Fruit fly (Drosophila melanogaster): ENCODE data around the gene CG31268.
A peak's percentile ranks its signal among the peaks of the same experiment; 100 is the strongest.

Gene CG31268

dm6 chr3R:17060244-17060664 lies 28.7 kb downstream of the CG31268 start (continued):
- TF ChIP-seq vri (GFP tag; optimal IDR thresholded peaks at IDR 0.05), result no peak
- peak; percentile 70 for TF ChIP-seq acj6 (GFP tag; optimal IDR thresholded peaks at IDR 0.05)
- peak; percentile 93 for TF ChIP-seq Eip78C (GFP tag)
- peak; percentile 51 for TF ChIP-seq esn (GFP tag; optimal IDR thresholded peaks at IDR 0.05)
- peak; percentile 9 for TF ChIP-seq CG11902 (GFP tag; optimal IDR thresholded peaks at IDR 0.05)
- TF ChIP-seq OdsH (GFP tag; optimal IDR thresholded peaks at IDR 0.05), result peak; percentile 76
- TF ChIP-seq Sox14 (GFP tag; optimal IDR thresholded peaks at IDR 0.05), result peak; percentile 67
- peak; percentile 31 for TF ChIP-seq lz (GFP tag; optimal IDR thresholded peaks at IDR 0.05)
- no peak for TF ChIP-seq CG6854 (GFP tag; optimal IDR thresholded peaks at IDR 0.05)
- peak; percentile 10 for TF ChIP-seq CG31627 (GFP tag; optimal IDR thresholded peaks at IDR 0.05)
- TF ChIP-seq CG34406 (GFP tag; optimal IDR thresholded peaks at IDR 0.05), result peak; percentile 50
- TF ChIP-seq CG8319 (GFP tag; optimal IDR thresholded peaks at IDR 0.05), result peak; percentile 26
- no peak for TF ChIP-seq Ets21C (GFP tag; optimal IDR thresholded peaks at IDR 0.05)
- peak; percentile 10 for TF ChIP-seq Lpt (GFP tag; optimal IDR thresholded peaks at IDR 0.05)
- no peak for TF ChIP-seq Blimp-1 (GFP tag; optimal IDR thresholded peaks at IDR 0.05)
- peak; percentile 70 for TF ChIP-seq CG3919 (GFP tag; optimal IDR thresholded peaks at IDR 0.05)
- TF ChIP-seq Met (GFP tag; optimal IDR thresholded peaks at IDR 0.05), result peak; percentile 52
- peak; percentile 42 for TF ChIP-seq CG8632 (GFP tag; optimal IDR thresholded peaks at IDR 0.05)
- peak; percentile 40 for TF ChIP-seq CG9139 (GFP tag; optimal IDR thresholded peaks at IDR 0.05)

dm6 chr3R:17060809-17061394 lies 29.3 kb downstream of the CG31268 start:
- TF ChIP-seq svp (GFP tag) (peak; percentile 55), Eip75B (GFP tag; optimal IDR thresholded peaks at IDR 0.05) (no peak), fd59A (GFP tag; optimal IDR thresholded peaks at IDR 0.05) (no peak)

- TF ChIP-seq CG9139 (GFP tag; optimal IDR thresholded peaks at IDR 0.05) (no peak), Blimp-1 (GFP tag; optimal IDR thresholded peaks at IDR 0.05) (no peak), Ets21C (GFP tag; optimal IDR thresholded peaks at IDR 0.05) (no peak), Eip93F (GFP tag; optimal IDR thresholded peaks at IDR 0.05) (no peak), CG16779 (tag; optimal IDR thresholded peaks at IDR 0.05) (no peak), fkh (GFP tag; optimal IDR thresholded peaks at IDR 0.05) (no peak), CG10669 (GFP tag; optimal IDR thresholded peaks at IDR 0.05) (no peak), salr (GFP tag; optimal IDR thresholded peaks at IDR 0.05) (no peak), CG6163 (GFP tag; IDR thresholded peaks at IDR 0.05) (peak; percentile 46; the same call in 2 of the 3 replicates), CG4318 (GFP tag; optimal IDR thresholded peaks at IDR 0.05) (no peak), Hr38 (GFP tag; optimal IDR thresholded peaks at IDR 0.05) (no peak), Hr4 (GFP tag; optimal IDR thresholded peaks at IDR 0.05) (no peak), CG3032 (tag; optimal IDR thresholded peaks at IDR 0.05) (no peak), dsx (GFP tag; optimal IDR thresholded peaks at IDR 0.05; ENCODE audit: poor library complexity, severe bottlenecking) (no peak), eg (GFP tag; IDR thresholded peaks at IDR 0.05) (0 out of 3 replicates have a peak, but pooled peaks have one; percentile 18), Lpt (GFP tag; optimal IDR thresholded peaks at IDR 0.05) (peak; percentile 26), CG11294 (GFP tag; IDR thresholded peaks at IDR 0.05) (no peak), Hr39 (GFP tag; optimal IDR thresholded peaks at IDR 0.05) (no peak), dac (GFP tag; optimal IDR thresholded peaks at IDR 0.05) (no peak), Smox (GFP tag; optimal IDR thresholded peaks at IDR 0.05) (no peak), CG32006 (GFP tag; optimal IDR thresholded peaks at IDR 0.05) (peak; percentile 1), CG7368 (GFP tag; optimal IDR thresholded peaks at IDR 0.05) (no peak), Gug (GFP tag; IDR thresholded peaks at IDR 0.05) (no peak), CG3919 (GFP tag; optimal IDR thresholded peaks at IDR 0.05) (no peak), CG6854 (GFP tag; optimal IDR thresholded peaks at IDR 0.05) (peak; percentile 64), CG31627 (GFP tag; optimal IDR thresholded peaks at IDR 0.05) (no peak), CG8319 (GFP tag; optimal IDR thresholded peaks at IDR 0.05) (no peak), ss (GFP tag; optimal IDR thresholded peaks at IDR 0.05) (peak in 1 of 2 experiments; percentile 74), CG6276 (GFP tag; optimal IDR thresholded peaks at IDR 0.05) (no peak), Ets96B (tag; optimal IDR thresholded peaks at IDR 0.05) (no peak), Eip75B (GFP tag; optimal IDR thresholded peaks at IDR 0.05) (no peak), CG6792 (GFP tag; optimal IDR thresholded peaks at IDR 0.05) (no peak), esn (GFP tag; optimal IDR thresholded peaks at IDR 0.05) (no peak), CG34406 (GFP tag; optimal IDR thresholded peaks at IDR 0.05) (no peak), cyc (GFP tag; optimal IDR thresholded peaks at IDR 0.05) (no peak)
Observed at dm6 chr3R:17061736-17062371, 30.3 kb downstream of the CG31268 start.

Measured in whole organism, prepupa.